Worm (Caenorhabditis elegans): ENCODE measurements around the gene ceh-43.

DNA sequence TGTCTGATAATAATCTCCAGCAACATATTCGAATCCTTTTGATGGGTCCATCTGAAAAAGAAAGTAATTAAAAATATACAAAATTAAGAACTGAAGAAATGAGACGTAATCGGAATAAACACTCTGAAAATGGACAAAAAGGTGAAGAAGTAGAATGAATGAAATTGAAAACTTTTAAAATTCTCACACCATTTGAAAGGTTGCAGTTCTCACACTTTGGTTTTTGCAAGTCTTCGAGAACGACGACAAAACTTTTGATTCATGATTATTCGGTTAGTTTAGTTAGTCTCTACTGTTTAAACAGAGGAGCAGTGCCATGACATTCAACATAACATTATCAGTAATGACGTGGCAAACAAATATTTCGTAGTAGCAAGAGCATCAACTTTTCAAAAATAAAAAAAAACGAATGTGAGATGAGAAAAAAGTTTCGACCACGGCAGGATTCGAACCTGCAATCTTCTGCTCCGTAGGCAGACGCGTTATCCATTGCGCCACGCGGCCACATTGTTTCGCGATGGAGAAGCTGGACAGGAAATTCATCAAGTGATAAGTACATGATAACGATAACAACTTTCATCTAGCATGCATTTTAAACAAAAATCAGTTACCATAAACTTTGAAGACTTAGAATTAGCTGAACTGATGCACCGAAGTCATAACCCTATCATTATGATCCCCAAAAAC, at the start of gene ceh-43:
- TF ChIP-seq flt-1 (GFP tag; IDR thresholded peaks at IDR 0.05) (no peak), ztf-29 (GFP tag; IDR thresholded peaks at IDR 0.05) (no peak), ztf-23 (GFP tag; IDR thresholded peaks at IDR 0.05) (no peak), tab-1 (GFP tag; IDR thresholded peaks at IDR 0.05) (no peak), klf-2 (GFP tag; conservative IDR thresholded peaks at IDR 0.05) (no peak), cog-1 (tag; optimal IDR thresholded peaks at IDR 0.05) (no peak)
